Fruit fly (Drosophila melanogaster) whole organism, embryonic: ENCODE data around the gene CG4820.
A peak's percentile ranks its signal among the peaks of the same experiment; 100 is the strongest.

Experiments
- Antp ChIP-seq: fragments of 200-800 bp; sonication (Bioruptor generic); optimal IDR thresholded peaks from 3 replicates; lab custom pipeline; 2016; ENCODE audit warnings: missing biosample characterization, missing genetic modification characterization
- CG10321 ChIP-seq: fragments of 200-800 bp; sonication (Bioruptor generic); IDR thresholded peaks from 2 replicates; pipeline ENCODE4 v1.3.6; 2022; ENCODE audit warnings: missing biosample characterization, missing genetic modification characterization
- CG11456 ChIP-seq: fragments of 200-800 bp; sonication (Bioruptor generic); IDR thresholded peaks from 3 replicates; pipeline ENCODE4 v1.3.6; 2022; ENCODE audit warnings: missing biosample characterization, missing genetic modification characterization
- CG11696 ChIP-seq: fragments of 200-800 bp; sonication (Bioruptor generic); IDR thresholded peaks from 2 replicates; pipeline ENCODE4 v1.3.6; 2022; ENCODE audit warnings: missing biosample characterization, missing genetic modification characterization
- CG12299 ChIP-seq: fragments of 200-800 bp; sonication (Bioruptor generic); optimal IDR thresholded peaks from 2 replicates; lab custom pipeline; 2018; ENCODE audit warnings: missing biosample characterization, mild to moderate bottlenecking, missing genetic modification characterization
- CG12769 ChIP-seq: fragments of 200-800 bp; sonication (Bioruptor generic); optimal IDR thresholded peaks from 2 replicates; lab custom pipeline; 2019; ENCODE audit warnings: missing biosample characterization, mild to moderate bottlenecking, missing genetic modification characterization, moderate library complexity
- CG18262 ChIP-seq: fragments of 200-800 bp; optimal IDR thresholded peaks from 3 replicates; lab custom pipeline; 2019; ENCODE audit warnings: missing biosample characterization, mild to moderate bottlenecking, missing genetic modification characterization, moderate library complexity
- CG18476 ChIP-seq: fragments of 200-800 bp; sonication (Bioruptor generic); optimal IDR thresholded peaks from 2 replicates; lab custom pipeline; 2016; ENCODE audit warnings: missing biosample characterization, mild to moderate bottlenecking, missing genetic modification characterization
- CG18599 ChIP-seq: fragments of 200-800 bp; sonication (Bioruptor generic); optimal IDR thresholded peaks from 3 replicates; lab custom pipeline; 2017; ENCODE audit warnings: missing biosample characterization, missing genetic modification characterization, mild to moderate bottlenecking, moderate library complexity, missing genetic modification reagents
- CG2120 ChIP-seq: fragments of 200-800 bp; sonication (Bioruptor generic); optimal IDR thresholded peaks from 3 replicates; lab custom pipeline; 2016; ENCODE audit warnings: missing biosample characterization, missing genetic modification characterization
- CG3838 ChIP-seq: fragments of 200-800 bp; sonication (Bioruptor generic); optimal IDR thresholded peaks from 3 replicates; lab custom pipeline; 2016; ENCODE audit warnings: missing biosample characterization, missing genetic modification characterization
- CG3995 ChIP-seq: fragments of 200-800 bp; sonication (Bioruptor generic); optimal IDR thresholded peaks from 3 replicates; lab custom pipeline; 2016; ENCODE audit warnings: missing biosample characterization, missing genetic modification characterization
- CG7357 ChIP-seq: fragments of 200-800 bp; sonication (Bioruptor generic); IDR thresholded peaks from 3 replicates; pipeline ENCODE4 v1.3.6; 2022; ENCODE audit warnings: missing biosample characterization, missing genetic modification characterization
- CG7745 ChIP-seq: fragments of 200-800 bp; sonication (Bioruptor generic); optimal IDR thresholded peaks from 2 replicates; lab custom pipeline; 2018; ENCODE audit warnings: missing biosample characterization, mild to moderate bottlenecking, missing genetic modification characterization, moderate library complexity
- CG8944 ChIP-seq: fragments of 200-800 bp; sonication (Bioruptor generic); optimal IDR thresholded peaks from 3 replicates; lab custom pipeline; 2016; ENCODE audit warnings: missing biosample characterization, missing genetic modification characterization
- CG9437 ChIP-seq: fragments of 200-800 bp; sonication (Bioruptor generic); optimal IDR thresholded peaks from 2 replicates; lab custom pipeline; 2018; ENCODE audit warnings: missing biosample characterization, mild to moderate bottlenecking, missing genetic modification characterization
- CG9609 ChIP-seq: fragments of 200-800 bp; sonication (Bioruptor generic); optimal IDR thresholded peaks from 3 replicates; lab custom pipeline; 2016; ENCODE audit warnings: missing biosample characterization, missing genetic modification characterization
- CG9932 ChIP-seq: fragments of 200-800 bp; sonication (Bioruptor generic); IDR thresholded peaks from 2 replicates; pipeline ENCODE4 v1.3.6; 2022; ENCODE audit warnings: missing biosample characterization, missing genetic modification characterization
- Camta ChIP-seq: fragments of 200-800 bp; sonication (Bioruptor generic); optimal IDR thresholded peaks from 2 replicates; lab custom pipeline; 2016; ENCODE audit warnings: missing biosample characterization, missing genetic modification characterization
- Doc2 ChIP-seq: fragments of 200-800 bp; sonication (Bioruptor generic); IDR thresholded peaks from 2 replicates; pipeline ENCODE4 v1.3.6; 2022; ENCODE audit warnings: missing biosample characterization, missing genetic modification characterization
- Dref ChIP-seq: fragments of 200-800 bp; sonication (Bioruptor generic); IDR thresholded peaks from 2 replicates; pipeline ENCODE4 v1.3.6; 2022; ENCODE audit warnings: missing biosample characterization, missing genetic modification characterization
- Elba2 ChIP-seq: fragments of 200-800 bp; sonication (Bioruptor generic); optimal IDR thresholded peaks from 3 replicates; lab custom pipeline; 2016; ENCODE audit warnings: missing biosample characterization, missing genetic modification characterization
- Ets65A ChIP-seq: fragments of 200-800 bp; sonication (Bioruptor generic); peaks from one replicate; lab custom pipeline; 2016; ENCODE audit warnings: missing biosample characterization, missing genetic modification characterization
- Ets97D ChIP-seq: fragments of 200-800 bp; sonication (Bioruptor generic); optimal IDR thresholded peaks from 3 replicates; lab custom pipeline; 2016; ENCODE audit warnings: missing biosample characterization, missing genetic modification characterization
- GATAe ChIP-seq: fragments of 200-800 bp; sonication (Bioruptor generic); conservative IDR thresholded peaks from 2 replicates; pipeline ENCODE4 v1.3.6; 2022; ENCODE audit warnings: missing biosample characterization, missing genetic modification characterization
- Gsc ChIP-seq: fragments of 200-800 bp; sonication (Bioruptor generic); IDR thresholded peaks from 2 replicates; pipeline ENCODE4 v1.3.6; 2022; ENCODE audit warnings: missing biosample characterization, missing genetic modification characterization
- H2.0 ChIP-seq: fragments of 200-800 bp; sonication (Bioruptor generic); IDR thresholded peaks from 2 replicates; pipeline ENCODE4 v1.3.6; 2022; ENCODE audit warnings: missing biosample characterization, missing genetic modification characterization
- Hey ChIP-seq: fragments of 200-800 bp; sonication (Bioruptor generic); optimal IDR thresholded peaks from 3 replicates; lab custom pipeline; 2018; ENCODE audit warnings: missing biosample characterization, mild to moderate bottlenecking, missing genetic modification characterization
- Hmx ChIP-seq: fragments of 200-800 bp; sonication (Bioruptor generic); optimal IDR thresholded peaks from 2 replicates; lab custom pipeline; 2016; ENCODE audit warnings: missing biosample characterization, missing genetic modification characterization
- Med ChIP-seq: fragments of 200-800 bp; sonication (Bioruptor generic); peaks from one replicate; lab custom pipeline; 2016; ENCODE audit warnings: missing biosample characterization, missing genetic modification characterization, mild to moderate bottlenecking, inconsistent platforms, moderate library complexity
- Meics ChIP-seq: fragments of 200-800 bp; sonication (Bioruptor generic); optimal IDR thresholded peaks from 2 replicates; lab custom pipeline; 2017; ENCODE audit warnings: missing biosample characterization, mild to moderate bottlenecking, missing genetic modification characterization
- Vsx1 ChIP-seq: fragments of 200-800 bp; sonication (Bioruptor generic); optimal IDR thresholded peaks from 2 replicates; lab custom pipeline; 2017; ENCODE audit warnings: missing biosample characterization, mild to moderate bottlenecking, missing genetic modification characterization, missing genetic modification reagents
- abd-A ChIP-seq: fragments of 200-800 bp; sonication (Bioruptor generic); optimal IDR thresholded peaks from 3 replicates; lab custom pipeline; 2019; ENCODE audit warnings: missing biosample characterization, mild to moderate bottlenecking, missing genetic modification characterization, moderate library complexity
- bbx ChIP-seq: fragments of 200-800 bp; sonication (Bioruptor generic); IDR thresholded peaks from 2 replicates; pipeline ENCODE4 v1.3.6; 2022; ENCODE audit warnings: missing biosample characterization, missing genetic modification characterization; ENCODE audit not compliant: partially characterized antibody
- chif ChIP-seq, 2 experiments: fragments of 200-800 bp; sonication (Bioruptor generic); optimal IDR thresholded peaks; 3 replicates each; lab custom pipeline; 2016; ENCODE audit warnings: missing biosample characterization in 2 of 2, missing genetic modification characterization in 2 of 2
- corto ChIP-seq: fragments of 200-800 bp; sonication (Bioruptor generic); optimal IDR thresholded peaks from 2 replicates; lab custom pipeline; 2016; ENCODE audit warnings: missing biosample characterization, mild to moderate bottlenecking, missing genetic modification characterization, moderate library complexity
- esg ChIP-seq: fragments of 200-800 bp; sonication (Bioruptor generic); conservative IDR thresholded peaks from 2 replicates; pipeline ENCODE4 v1.3.6; 2022; ENCODE audit warnings: missing biosample characterization, missing genetic modification characterization
- grn ChIP-seq: fragments of 200-800 bp; sonication (Bioruptor generic); optimal IDR thresholded peaks from 3 replicates; lab custom pipeline; 2017; ENCODE audit warnings: missing biosample characterization, missing genetic modification characterization
- h ChIP-seq: fragments of >200 bp; optimal IDR thresholded peaks from 2 replicates; lab custom pipeline; 2017
- ham ChIP-seq: fragments of 200-800 bp; sonication (Bioruptor generic); IDR thresholded peaks from 2 replicates; pipeline ENCODE4 v1.3.6; 2022; ENCODE audit warnings: missing biosample characterization, missing genetic modification characterization
- lbe ChIP-seq: fragments of 200-800 bp; sonication (Bioruptor generic); optimal IDR thresholded peaks from 2 replicates; lab custom pipeline; 2016; ENCODE audit warnings: missing biosample characterization, mild to moderate bottlenecking, missing genetic modification characterization
- p53 ChIP-seq: fragments of 200-800 bp; sonication (Bioruptor generic); optimal IDR thresholded peaks from 2 replicates; lab custom pipeline; 2016; ENCODE audit warnings: missing biosample characterization, missing genetic modification characterization
- schlank ChIP-seq: fragments of 200-800 bp; sonication (Bioruptor generic); optimal IDR thresholded peaks from 2 replicates; lab custom pipeline; 2018; ENCODE audit warnings: missing biosample characterization, mild to moderate bottlenecking, missing genetic modification characterization
- scrt ChIP-seq: fragments of 200-800 bp; sonication (Bioruptor generic); optimal IDR thresholded peaks from 2 replicates; lab custom pipeline; 2018; ENCODE audit warnings: missing biosample characterization, mild to moderate bottlenecking, missing genetic modification characterization, moderate library complexity
- sd ChIP-seq: fragments of 200-800 bp; sonication (Bioruptor generic); optimal IDR thresholded peaks from 3 replicates; lab custom pipeline; 2018; ENCODE audit warnings: missing biosample characterization, mild to moderate bottlenecking, missing genetic modification characterization, moderate library complexity
- tin ChIP-seq: fragments of 200-800 bp; sonication (Bioruptor generic); optimal IDR thresholded peaks from 3 replicates; lab custom pipeline; 2016; ENCODE audit warnings: missing biosample characterization, missing genetic modification characterization
- tna ChIP-seq: fragments of 200-800 bp; sonication (Bioruptor generic); IDR thresholded peaks from 2 replicates; pipeline ENCODE4 v1.3.6; 2022; ENCODE audit warnings: missing biosample characterization, missing genetic modification characterization; ENCODE audit not compliant: partially characterized antibody
- toy ChIP-seq: fragments of 200-800 bp; sonication (Bioruptor generic); IDR thresholded peaks from 2 replicates; pipeline ENCODE4 v1.3.6; 2022; ENCODE audit warnings: missing biosample characterization, missing genetic modification characterization
- tx ChIP-seq: fragments of 200-800 bp; sonication (Bioruptor generic); optimal IDR thresholded peaks from 2 replicates; lab custom pipeline; 2016; ENCODE audit warnings: missing biosample characterization, missing genetic modification characterization
- unpg ChIP-seq: fragments of 200-800 bp; sonication (Bioruptor generic); optimal IDR thresholded peaks from 3 replicates; lab custom pipeline; 2018; ENCODE audit warnings: missing biosample characterization, mild to moderate bottlenecking, missing genetic modification characterization, moderate library complexity
- vfl ChIP-seq: fragments of 200-800 bp; sonication (Bioruptor generic); optimal IDR thresholded peaks from 2 replicates; lab custom pipeline; 2016; ENCODE audit warnings: missing biosample characterization, missing genetic modification characterization
- wor ChIP-seq: fragments of 200-800 bp; sonication (Bioruptor generic); IDR thresholded peaks from 2 replicates; pipeline ENCODE4 v1.3.6; 2022; ENCODE audit warnings: missing biosample characterization, missing genetic modification characterization
- zfh1 ChIP-seq: fragments of 200-800 bp; sonication (Bioruptor generic); IDR thresholded peaks from 3 replicates; pipeline ENCODE4 v1.3.6; 2022; ENCODE audit warnings: missing biosample characterization, missing genetic modification characterization

Gene CG4820

dm6 chr3R:11195792-11196191 is 20.5 kb upstream of the CG4820 start, which contains the start of gene CG18577:
CG18577 (plus strand) TSS chr3R:11196092.
- TF ChIP-seq Camta (GFP tag; lab: Kevin White, UChicago) = no peak
- TF ChIP-seq CG7745 (tag; lab: Kevin White, UChicago) = no peak
- no peak for TF ChIP-seq h
- no peak for TF ChIP-seq CG9609 (GFP tag; lab: Kevin White, UChicago)
- TF ChIP-seq CG9437 (GFP tag; lab: Kevin White, UChicago) = no peak
- TF ChIP-seq CG18262 (tag; lab: Kevin White, UChicago) = no peak
- no peak for TF ChIP-seq Antp (GFP tag; lab: Kevin White, UChicago)
- TF ChIP-seq Dref (GFP tag; lab: Robert Waterston, UW) = no peak
- TF ChIP-seq Hey (tag; lab: Kevin White, UChicago) = peak; percentile 41
- TF ChIP-seq abd-A (tag; lab: Kevin White, UChicago) = no peak
- TF ChIP-seq CG12299 (tag; lab: Kevin White, UChicago) = no peak
- TF ChIP-seq chif (GFP tag; optimal IDR thresholded peaks at IDR 0.05; lab: Kevin White, UChicago) = no peak
- peak; percentile 55 for TF ChIP-seq Meics (GFP tag; lab: Kevin White, UChicago)
- no peak for TF ChIP-seq esg (GFP tag; lab: Robert Waterston, UW)
- TF ChIP-seq grn (GFP tag; lab: Kevin White, UChicago) = no peak
- TF ChIP-seq zfh1 (GFP tag; lab: Robert Waterston, UW) = no peak
- no peak for TF ChIP-seq CG11696 (GFP tag; lab: Robert Waterston, UW)
- no peak for TF ChIP-seq tx (GFP tag; lab: Kevin White, UChicago)
- no peak for TF ChIP-seq tna
- TF ChIP-seq ham (GFP tag; lab: Robert Waterston, UW) = no peak
- TF ChIP-seq Gsc (GFP tag; lab: Robert Waterston, UW) = no peak
- TF ChIP-seq CG12769 = no peak
- TF ChIP-seq GATAe = peak; percentile 18; the same call in 1 of the 2 replicates
- no peak for TF ChIP-seq Hmx (GFP tag; lab: Kevin White, UChicago)
- TF ChIP-seq Elba2 (GFP tag; lab: Kevin White, UChicago) = no peak
- no peak for TF ChIP-seq CG7357 (GFP tag; lab: Robert Waterston, UW)
- no peak for TF ChIP-seq Doc2 (GFP tag; lab: Robert Waterston, UW)
- no peak for TF ChIP-seq CG3838
- no peak for TF ChIP-seq CG9932
- TF ChIP-seq schlank = no peak
- TF ChIP-seq CG18476 (GFP tag; lab: Kevin White, UChicago) = no peak
- TF ChIP-seq Vsx1 (GFP tag; lab: Kevin White, UChicago) = no peak
- TF ChIP-seq p53 = no peak
- no peak for TF ChIP-seq CG3995 (GFP tag; lab: Kevin White, UChicago)
- TF ChIP-seq Med (GFP tag; lab: Kevin White, UChicago) = peak; percentile 87
- TF ChIP-seq Ets97D (GFP tag; lab: Kevin White, UChicago) = no peak
- no peak for TF ChIP-seq bbx (GFP tag; lab: Robert Waterston, UW)
- no peak for TF ChIP-seq scrt (GFP tag; lab: Kevin White, UChicago)
- 0 out of 3 replicates have a peak, but pooled peaks have one; percentile 5 for TF ChIP-seq CG11456 (GFP tag; lab: Robert Waterston, UW)
- TF ChIP-seq CG2120 (GFP tag; lab: Kevin White, UChicago) = no peak
- no peak for TF ChIP-seq wor (GFP tag; lab: Robert Waterston, UW)

DNA sequence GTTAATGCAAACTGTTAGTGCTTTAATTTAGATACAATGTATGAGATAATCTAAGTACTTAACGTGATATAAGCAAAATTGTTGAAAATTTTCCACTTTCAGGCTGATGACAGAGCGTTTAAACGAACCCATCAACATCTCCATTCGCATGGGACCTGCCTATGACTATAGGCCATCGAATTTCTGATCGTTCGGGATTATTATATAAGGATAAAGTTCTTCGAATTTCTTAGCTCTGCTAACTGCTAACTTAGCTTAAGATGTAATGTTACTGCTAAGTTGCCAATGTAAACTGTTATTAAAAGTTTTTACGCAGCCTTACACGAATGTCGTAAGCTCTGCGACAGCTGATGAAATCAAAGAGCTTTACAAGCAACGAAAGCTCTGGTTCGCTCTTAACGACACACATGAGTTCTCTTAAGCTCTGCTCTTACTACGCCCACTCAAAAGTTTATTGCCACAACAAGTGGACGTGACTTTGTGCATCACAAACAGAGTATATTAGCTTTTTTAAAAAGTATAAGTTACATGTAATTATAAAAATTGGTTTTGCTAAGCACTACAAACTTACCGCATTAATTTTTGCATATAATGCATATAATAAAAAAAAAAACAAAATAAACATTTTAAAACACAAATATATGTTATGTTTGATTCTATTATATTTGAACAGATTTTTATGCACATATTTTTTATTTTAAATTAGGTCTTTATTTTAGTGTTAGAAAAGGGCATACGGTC is 19.5 kb upstream of the CG4820 start:
- peak; percentile 76 for TF ChIP-seq vfl (GFP tag; lab: Kevin White, UChicago)
- TF ChIP-seq Ets65A (GFP tag; lab: Kevin White, UChicago) = peak; percentile 99
- peak; percentile 78 for TF ChIP-seq CG8944 (GFP tag; lab: Kevin White, UChicago)
- peak; percentile 79 for TF ChIP-seq CG10321 (GFP tag; lab: Robert Waterston, UW)
- peak; percentile 98 for TF ChIP-seq unpg (GFP tag; lab: Kevin White, UChicago)
- TF ChIP-seq tin (GFP tag; lab: Kevin White, UChicago) = peak; percentile 97
- peak; percentile 83 for TF ChIP-seq corto
- TF ChIP-seq CG18262 (tag; lab: Kevin White, UChicago) = peak; percentile 96
- TF ChIP-seq H2.0 = peak; percentile 96
- TF ChIP-seq CG18599 (GFP tag; lab: Kevin White, UChicago) = peak; percentile 99
- TF ChIP-seq lbe (GFP tag; lab: Kevin White, UChicago) = peak; percentile 85
- peak; percentile 94 for TF ChIP-seq sd (tag; lab: Kevin White, UChicago)
- peak; percentile 93 for TF ChIP-seq toy
